Worm (Caenorhabditis elegans) whole organism, L1 larva: Measurements from ENCODE around the gene nspd-7.

Experiments used
- nhr-28 ChIP-seq: fragments of 150-350 bp; optimal IDR thresholded peaks from 2 replicates; lab custom pipeline; 2014; ENCODE audit warnings: missing biosample characterization, missing genetic modification characterization
- snpc-4 ChIP-seq: fragments of 150-350 bp; optimal IDR thresholded peaks from 2 replicates; lab custom pipeline; 2014; ENCODE audit warnings: missing biosample characterization, missing genetic modification characterization

ce11 chrIV:10252886-10253639 is 15.9 kb downstream of the nspd-7 start:
- no peak for TF ChIP-seq snpc-4 (tag; lab: Kevin White, UChicago)
- TF ChIP-seq nhr-28 (tag; lab: Kevin White, UChicago) = no peak
